Worm (Caenorhabditis elegans) whole organism, L4 larva: Measurements from ENCODE around the gene ger-1.

Experiments used
- D1046.2 ChIP-seq: fragments of 200-800 bp; sonication (Bioruptor generic); IDR thresholded peaks from 2 replicates; pipeline ENCODE4 v1.3.6; 2022; ENCODE audit warnings: missing genetic modification characterization, missing compliant biosample characterization
- F37D6.2 ChIP-seq: sonication (generic microtip); optimal IDR thresholded peaks from 2 replicates; lab custom pipeline; 2016; ENCODE audit warnings: mild to moderate bottlenecking, missing genetic modification characterization, missing compliant biosample characterization
- T26A8.4 ChIP-seq: fragments of 200-800 bp; sonication (Bioruptor generic); IDR thresholded peaks from 2 replicates; pipeline ENCODE4 v1.3.6; 2022; ENCODE audit warnings: missing genetic modification characterization, missing compliant biosample characterization
- Y75B8A.6 ChIP-seq: fragments of 200-800 bp; sonication (Bioruptor generic); IDR thresholded peaks from 2 replicates; pipeline ENCODE4 v1.3.6; 2022; ENCODE audit warnings: missing genetic modification reagents, missing genetic modification characterization, missing compliant biosample characterization
- aha-1 ChIP-seq: fragments of 150-350 bp; peaks from one replicate; lab custom pipeline; 2014; ENCODE audit warnings: missing biosample characterization, missing genetic modification characterization
- ama-1 ChIP-seq: fragments of 150-350 bp; optimal IDR thresholded peaks from 2 replicates; lab custom pipeline; 2014; ENCODE audit warnings: inconsistent platforms, mixed read lengths
- ceh-28 ChIP-seq: fragments of 150-350 bp; optimal IDR thresholded peaks from 2 replicates; lab custom pipeline; 2014; ENCODE audit warnings: missing biosample characterization, missing genetic modification reagents, missing genetic modification characterization
- ceh-32 ChIP-seq: sonication (generic microtip); optimal IDR thresholded peaks from 2 replicates; lab custom pipeline; 2016; ENCODE audit warnings: mild to moderate bottlenecking, missing genetic modification characterization, missing compliant biosample characterization; ENCODE audit not compliant: poor library complexity
- daf-19 ChIP-seq: fragments of 200-800 bp; sonication (Bioruptor generic); conservative IDR thresholded peaks from 2 replicates; pipeline ENCODE4 v1.3.6; 2022; ENCODE audit warnings: missing genetic modification characterization, missing compliant biosample characterization
- dmd-8 ChIP-seq: fragments of 200-800 bp; sonication (Bioruptor generic); IDR thresholded peaks from 2 replicates; pipeline ENCODE4 v1.3.6; 2022; ENCODE audit warnings: missing genetic modification characterization, missing compliant biosample characterization
- dpl-1 ChIP-seq: fragments of 150-350 bp; optimal IDR thresholded peaks from 2 replicates; lab custom pipeline; 2014; ENCODE audit warnings: missing biosample characterization, missing genetic modification reagents, missing genetic modification characterization
- duxl-1 ChIP-seq: sonication (generic microtip); optimal IDR thresholded peaks from 2 replicates; lab custom pipeline; 2016; ENCODE audit warnings: mild to moderate bottlenecking, missing genetic modification characterization, moderate library complexity, missing compliant biosample characterization; ENCODE audit not compliant: poor library complexity
- egl-43 ChIP-seq: fragments of 200-800 bp; sonication (Bioruptor generic); IDR thresholded peaks from 2 replicates; pipeline ENCODE4 v1.3.6; 2022; ENCODE audit warnings: missing genetic modification reagents, missing genetic modification characterization, missing compliant biosample characterization
- fos-1 ChIP-seq: fragments of 150-350 bp; optimal IDR thresholded peaks from 2 replicates; lab custom pipeline; 2014; ENCODE audit warnings: missing biosample characterization, missing genetic modification characterization
- jun-1 ChIP-seq: fragments of 150-350 bp; optimal IDR thresholded peaks from 2 replicates; lab custom pipeline; 2014; ENCODE audit warnings: missing biosample characterization, missing genetic modification reagents, missing genetic modification characterization
- lin-39 ChIP-seq: fragments of 150-350 bp; optimal IDR thresholded peaks from 2 replicates; lab custom pipeline; 2014; ENCODE audit warnings: missing biosample characterization, missing genetic modification reagents, missing genetic modification characterization
- lsy-2 ChIP-seq, 2 experiments: fragments of 150-350 bp in 1 of 2; sonication (generic microtip) in 1 of 2; optimal IDR thresholded peaks; 2 replicates each; lab custom pipeline; 2014 to 2017; ENCODE audit warnings: missing biosample characterization in 2 of 2, missing genetic modification characterization in 2 of 2
- mdt-29 ChIP-seq: fragments of 200-800 bp; sonication (Bioruptor generic); IDR thresholded peaks from 2 replicates; pipeline ENCODE4 v1.3.6; 2022; ENCODE audit warnings: missing genetic modification reagents, missing genetic modification characterization, missing compliant biosample characterization
- mep-1 ChIP-seq: fragments of 150-350 bp; sonication (generic microtip); optimal IDR thresholded peaks from 3 replicates; lab custom pipeline; 2014; ENCODE audit warnings: missing biosample characterization, missing genetic modification characterization
- mes-2 ChIP-seq: sonication (generic microtip); optimal IDR thresholded peaks from 2 replicates; lab custom pipeline; 2016; ENCODE audit warnings: missing genotype, mild to moderate bottlenecking, missing genetic modification characterization, missing compliant biosample characterization; ENCODE audit not compliant: poor library complexity, severe bottlenecking
- mxl-2 ChIP-seq: fragments of 200-800 bp; sonication (Bioruptor generic); conservative IDR thresholded peaks from 2 replicates; pipeline ENCODE4 v1.3.6; 2022; ENCODE audit warnings: missing genetic modification reagents, missing genetic modification characterization, missing compliant biosample characterization
- nhr-10 ChIP-seq: fragments of 150-350 bp; optimal IDR thresholded peaks from 2 replicates; lab custom pipeline; 2014; ENCODE audit warnings: missing biosample characterization, missing genetic modification characterization
- nhr-102 ChIP-seq: sonication (generic microtip); optimal IDR thresholded peaks from 2 replicates; lab custom pipeline; 2016; ENCODE audit warnings: mild to moderate bottlenecking, missing genetic modification characterization, moderate library complexity, missing compliant biosample characterization
- nhr-237 ChIP-seq: sonication (generic microtip); optimal IDR thresholded peaks from 2 replicates; lab custom pipeline; 2017; ENCODE audit warnings: missing biosample characterization, missing genetic modification characterization
- nhr-28 ChIP-seq: fragments of 150-350 bp; optimal IDR thresholded peaks from 2 replicates; lab custom pipeline; 2014; ENCODE audit warnings: missing biosample characterization, missing genetic modification characterization
- nhr-42 ChIP-seq: fragments of 200-800 bp; sonication (Bioruptor generic); IDR thresholded peaks from 2 replicates; pipeline ENCODE4 v1.3.6; 2022; ENCODE audit warnings: missing genetic modification characterization, missing compliant biosample characterization
- nhr-6 ChIP-seq: fragments of 150-350 bp; optimal IDR thresholded peaks from 2 replicates; lab custom pipeline; 2014; ENCODE audit warnings: missing biosample characterization, missing genetic modification characterization
- pha-4 ChIP-seq, 2 experiments: fragments of 150-350 bp in 1 of 2; fragments of 200-800 bp in 1 of 2; sonication (Bioruptor generic) in 1 of 2; IDR thresholded peaks in 1 of 2; optimal IDR thresholded peaks in 1 of 2; 2 replicates each; pipeline versions ENCODE4 v1.3.6 to Lab custom; 2014 to 2022; ENCODE audit warnings: missing genetic modification characterization in 2 of 2, missing genetic modification reagents in 2 of 2, missing biosample characterization in 1 of 2, missing compliant biosample characterization in 1 of 2
- pqm-1 ChIP-seq: sonication (generic microtip); optimal IDR thresholded peaks from 2 replicates; lab custom pipeline; 2017; ENCODE audit warnings: missing biosample characterization, missing genetic modification characterization
- set-16 ChIP-seq: fragments of 200-800 bp; sonication (Bioruptor generic); IDR thresholded peaks from 2 replicates; pipeline ENCODE4 v1.3.6; 2022; ENCODE audit warnings: missing genetic modification reagents, missing genetic modification characterization, missing compliant biosample characterization
- skn-1 ChIP-seq: fragments of 150-350 bp; optimal IDR thresholded peaks from 2 replicates; lab custom pipeline; 2014; ENCODE audit warnings: missing biosample characterization, missing genetic modification characterization
- snpc-4 ChIP-seq: fragments of 150-350 bp; optimal IDR thresholded peaks from 2 replicates; lab custom pipeline; 2014; ENCODE audit warnings: missing biosample characterization, missing genetic modification characterization
- spr-1 ChIP-seq: sonication (generic microtip); optimal IDR thresholded peaks from 2 replicates; lab custom pipeline; 2016; ENCODE audit warnings: mild to moderate bottlenecking, missing genetic modification characterization, missing compliant biosample characterization
- spr-3 ChIP-seq: fragments of 200-800 bp; sonication (Bioruptor generic); optimal IDR thresholded peaks from 2 replicates; lab custom pipeline; 2018; ENCODE audit warnings: mild to moderate bottlenecking, missing genetic modification characterization, missing compliant biosample characterization
- unc-130 ChIP-seq: sonication (generic microtip); optimal IDR thresholded peaks from 2 replicates; lab custom pipeline; 2016; ENCODE audit warnings: missing genetic modification reagents, missing genetic modification characterization, missing compliant biosample characterization
- unc-39 ChIP-seq: sonication (generic microtip); optimal IDR thresholded peaks from 2 replicates; lab custom pipeline; 2017; ENCODE audit warnings: missing biosample characterization, missing genetic modification characterization
- zag-1 ChIP-seq: fragments of 150-350 bp; optimal IDR thresholded peaks from 2 replicates; lab custom pipeline; 2014; ENCODE audit warnings: missing biosample characterization, missing genetic modification characterization
- zfp-3 ChIP-seq: fragments of 200-800 bp; sonication (Bioruptor generic); conservative IDR thresholded peaks from 2 replicates; pipeline ENCODE4 v1.3.6; 2022; ENCODE audit warnings: missing genetic modification reagents, missing genetic modification characterization, missing compliant biosample characterization
- zip-11 ChIP-seq: fragments of 200-800 bp; sonication (Bioruptor generic); IDR thresholded peaks from 2 replicates; pipeline ENCODE4 v1.3.6; 2022; ENCODE audit warnings: missing genetic modification characterization, missing compliant biosample characterization
- ztf-7 ChIP-seq: fragments of 150-350 bp; optimal IDR thresholded peaks from 2 replicates; lab custom pipeline; 2014; ENCODE audit warnings: missing biosample characterization, missing genetic modification characterization

The ger-1 gene

ce11 chrIII:7030044-7030804 is 37.1 kb downstream of the ger-1 start (continued):
- TF ChIP-seq unc-130 (GFP tag; lab: Kevin White, UChicago) (no peak), mxl-2 (no peak), nhr-10 (tag; lab: Kevin White, UChicago) (no peak), fos-1 (tag; lab: Kevin White, UChicago) (no peak), ceh-32 (tag; lab: Kevin White, UChicago) (no peak), ztf-7 (tag; lab: Kevin White, UChicago) (no peak), pha-4 (GFP tag; IDR thresholded peaks at IDR 0.05; lab: Robert Waterston, UW) (0 out of 2 replicates have a peak, but pooled peaks have one; percentile 52), pha-4 (tag; optimal IDR thresholded peaks at IDR 0.05; lab: Kevin White, UChicago) (no peak), daf-19 (GFP tag; lab: Robert Waterston, UW) (no peak), duxl-1 (tag; lab: Kevin White, UChicago) (peak; percentile 52), snpc-4 (tag; lab: Kevin White, UChicago) (peak; percentile 75), zag-1 (tag; lab: Kevin White, UChicago) (no peak), nhr-42 (GFP tag; lab: Robert Waterston, UW) (no peak), egl-43 (GFP tag; lab: Robert Waterston, UW) (no peak; the same call in 1 of the 2 replicates), skn-1 (no peak), mes-2 (peak; percentile 62), F37D6.2 (peak; percentile 12), T26A8.4 (no peak; the same call in 1 of the 2 replicates), aha-1 (tag; lab: Kevin White, UChicago) (peak; percentile 48), dpl-1 (GFP tag; lab: Kevin White, UChicago) (peak; percentile 39), jun-1 (tag; lab: Kevin White, UChicago) (no peak), pqm-1 (no peak), mdt-29 (no peak), spr-3 (GFP tag; lab: Kevin White, UChicago) (no peak), lsy-2 (tag; optimal IDR thresholded peaks at IDR 0.05; lab: Kevin White, UChicago) (peak in 1 of 2 experiments; percentile 66), ama-1 (lab: Kevin White, UChicago) (no peak), Y75B8A.6 (GFP tag; lab: Robert Waterston, UW) (no peak), spr-1 (tag; lab: Kevin White, UChicago) (peak; percentile 23), mep-1 (tag; lab: Kevin White, UChicago) (peak; percentile 43), nhr-237 (no peak), zfp-3 (no peak), nhr-102 (tag; lab: Kevin White, UChicago) (no peak), ceh-28 (tag; lab: Kevin White, UChicago) (no peak)

ce11 chrIII:7029105-7029504 is 38.2 kb downstream of the ger-1 start, which contains the start of gene cyk-1:
Gene cyk-1 (minus strand): TSS chrIII:7029205.
- no peak for TF ChIP-seq unc-39 (tag; lab: Kevin White, UChicago)
- TF ChIP-seq mep-1 (tag; lab: Kevin White, UChicago), result no peak
- TF ChIP-seq nhr-42 (GFP tag; lab: Robert Waterston, UW), result no peak
- TF ChIP-seq D1046.2 (GFP tag; lab: Robert Waterston, UW), result no peak
- no peak for TF ChIP-seq nhr-28 (tag; lab: Kevin White, UChicago)
- TF ChIP-seq lin-39 (tag; lab: Kevin White, UChicago), result no peak

DNA sequence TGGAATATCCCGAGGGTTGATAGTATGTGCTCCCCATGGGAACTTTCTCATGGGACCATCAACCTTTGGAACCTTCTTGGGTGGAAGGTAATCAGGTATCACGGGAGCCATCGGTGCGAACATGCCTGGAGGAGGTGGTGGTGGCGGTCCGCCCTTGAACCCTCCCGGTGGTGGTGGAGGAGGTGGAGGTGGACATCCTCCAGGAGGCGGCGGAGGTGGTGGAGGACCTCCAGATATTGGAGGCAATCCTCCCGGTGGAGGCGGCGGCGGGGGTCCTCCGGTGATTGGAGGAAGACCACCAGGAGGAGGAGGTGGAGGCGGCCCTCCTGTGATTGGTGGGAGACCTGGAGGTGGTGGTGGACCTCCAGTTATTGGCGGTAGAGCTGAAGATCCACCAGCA is 41.4 kb downstream of the ger-1 start:
- no peak for TF ChIP-seq duxl-1 (tag; lab: Kevin White, UChicago)
- peak; percentile 66; the same call in 1 of the 2 replicates for TF ChIP-seq pha-4 (GFP tag; IDR thresholded peaks at IDR 0.05; lab: Robert Waterston, UW)
- TF ChIP-seq pha-4 (tag; optimal IDR thresholded peaks at IDR 0.05; lab: Kevin White, UChicago), result no peak
- TF ChIP-seq nhr-6, result no peak
- no peak for TF ChIP-seq zfp-3
- peak; percentile 98 for TF ChIP-seq set-16
- TF ChIP-seq egl-43 (GFP tag; lab: Robert Waterston, UW), result 0 out of 2 replicates have a peak, but pooled peaks have one; percentile 37
- TF ChIP-seq zip-11 (GFP tag; lab: Robert Waterston, UW), result no peak
- TF ChIP-seq dmd-8 (GFP tag; lab: Robert Waterston, UW), result no peak
- peak; percentile 55; the same call in 1 of the 2 replicates for TF ChIP-seq mxl-2
